Worm (Caenorhabditis elegans) whole organism, young adult: ENCODE data around the gene Y57G11A.4.

ENCODE experiments used
- C17E4.6 ChIP-seq: fragments of 200-800 bp; sonication (Bioruptor generic); IDR thresholded peaks from 2 replicates; pipeline ENCODE4 v1.3.6; 2022; ENCODE audit warnings: missing genetic modification reagents, missing genetic modification characterization, missing compliant biosample characterization
- ama-1 ChIP-seq, 3 experiments: fragments of 150-350 bp in 1 of 3; sonication (generic microtip) in 2 of 3; optimal IDR thresholded peaks; 2 replicates each; lab custom pipeline; 2014 to 2018; ENCODE audit warnings: missing biosample characterization in 2 of 3, missing genetic modification characterization in 2 of 3, missing genetic modification reagents in 2 of 3
- attf-6 ChIP-seq: fragments of 200-800 bp; sonication (Bioruptor generic); IDR thresholded peaks from 2 replicates; pipeline ENCODE4 v1.3.6; 2022; ENCODE audit warnings: missing genetic modification reagents, missing genetic modification characterization, missing compliant biosample characterization
- chd-7 ChIP-seq: sonication (generic microtip); optimal IDR thresholded peaks from 2 replicates; lab custom pipeline; 2016; ENCODE audit warnings: mild to moderate bottlenecking, missing genetic modification characterization, moderate library complexity, missing compliant biosample characterization
- ets-4 ChIP-seq: fragments of 200-800 bp; sonication (Bioruptor generic); optimal IDR thresholded peaks from 2 replicates; lab custom pipeline; 2018; ENCODE audit warnings: mild to moderate bottlenecking, missing genetic modification characterization, missing compliant biosample characterization
- nhr-120 ChIP-seq: fragments of 200-800 bp; sonication (Bioruptor generic); IDR thresholded peaks from 2 replicates; pipeline ENCODE4 v1.3.6; 2022; ENCODE audit warnings: missing genetic modification characterization, missing compliant biosample characterization
- nhr-90 ChIP-seq: sonication (generic microtip); optimal IDR thresholded peaks from 2 replicates; lab custom pipeline; 2016; ENCODE audit warnings: missing genotype, mild to moderate bottlenecking, missing genetic modification characterization, missing compliant biosample characterization
- pha-4 ChIP-seq: fragments of 150-350 bp; sonication (generic microtip); optimal IDR thresholded peaks from 2 replicates; lab custom pipeline; 2014; ENCODE audit warnings: missing biosample characterization, missing genetic modification reagents, missing genetic modification characterization
- unc-130 ChIP-seq: sonication (generic microtip); optimal IDR thresholded peaks from 2 replicates; lab custom pipeline; 2016; ENCODE audit warnings: missing genetic modification reagents, missing genetic modification characterization, missing compliant biosample characterization
- ztf-26 ChIP-seq: sonication (generic microtip); optimal IDR thresholded peaks from 2 replicates; lab custom pipeline; 2017; ENCODE audit warnings: missing genetic modification characterization, missing compliant biosample characterization

DNA sequence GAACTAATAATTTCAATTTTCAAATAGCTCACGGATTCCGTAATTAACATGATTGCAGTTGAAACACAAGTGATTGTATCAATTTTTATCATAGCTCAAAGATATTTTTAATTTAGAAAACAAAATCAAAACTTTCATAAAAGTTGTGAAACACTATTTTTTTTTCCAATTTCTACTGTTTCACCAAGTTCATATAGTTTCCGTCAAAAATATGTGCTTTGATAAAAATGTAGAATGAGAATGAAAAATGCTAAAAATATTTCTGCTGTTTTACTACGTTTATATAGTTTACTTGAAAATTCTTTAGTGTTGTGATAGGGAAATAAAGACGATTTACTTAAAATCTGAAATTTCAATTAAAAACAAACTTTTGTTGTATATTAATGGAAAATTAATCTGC, 13.4 kb downstream of the Y57G11A.4 start:
- TF ChIP-seq ets-4 (GFP tag; lab: Kevin White, UChicago) (no peak), nhr-120 (GFP tag; lab: Robert Waterston, UW) (no peak), ztf-26 (tag; lab: Kevin White, UChicago) (no peak), unc-130 (GFP tag; lab: Kevin White, UChicago) (no peak), ama-1 (optimal IDR thresholded peaks at IDR 0.05; lab: Kevin White, UChicago) (no peak), ama-1 (GFP tag; optimal IDR thresholded peaks at IDR 0.05; lab: Kevin White, UChicago) (no peak), nhr-90 (tag; lab: Kevin White, UChicago) (no peak), pha-4 (no peak), attf-6 (GFP tag; lab: Robert Waterston, UW) (peak; percentile 63; the same call in 1 of the 2 replicates), chd-7 (tag; lab: Kevin White, UChicago) (no peak), C17E4.6 (no peak)
